Fruit fly (Drosophila melanogaster) Kc167 (cell line): ENCODE measurements around the gene Ccp84Ad.

ENCODE experiments used
- Sin3A ChIP-seq: fragments of >200 bp; optimal IDR thresholded peaks from 2 replicates; lab custom pipeline; 2018; ENCODE audit warnings: missing external identifiers
- h ChIP-seq: fragments of >200 bp; optimal IDR thresholded peaks from 3 replicates; lab custom pipeline; 2018; ENCODE audit warnings: missing external identifiers
- ttk ChIP-seq: sonication (Bioruptor generic); optimal IDR thresholded peaks from 2 replicates; lab custom pipeline; 2017; ENCODE audit warnings: missing external identifiers

- no peak for TF ChIP-seq h (lab: Kevin White, UChicago)
- TF ChIP-seq ttk (lab: Kevin White, UChicago) = no peak
- no peak for TF ChIP-seq Sin3A (lab: Kevin White, UChicago)
These were observed 25.3 kb upstream of the Ccp84Ad start for dm6 chr3R:6667245-6667644.
